Worm (Caenorhabditis elegans) whole organism, late embryonic: ENCODE results near the gene cest-16.

Experiments used
- Y22D7AL.16 ChIP-seq: sonication (generic microtip); optimal IDR thresholded peaks from 2 replicates; lab custom pipeline; 2016; ENCODE audit warnings: missing genetic modification characterization, missing compliant biosample characterization
- ama-1 ChIP-seq: fragments of 150-350 bp; optimal IDR thresholded peaks from 2 replicates; lab custom pipeline; 2014
- ceh-18 ChIP-seq: sonication (generic microtip); optimal IDR thresholded peaks from 2 replicates; lab custom pipeline; 2016; ENCODE audit warnings: missing genetic modification characterization, missing compliant biosample characterization
- ceh-19 ChIP-seq: fragments of 200-800 bp; sonication (Bioruptor generic); optimal IDR thresholded peaks from 2 replicates; lab custom pipeline; 2018; ENCODE audit warnings: mild to moderate bottlenecking, missing genetic modification characterization, missing compliant biosample characterization
- ceh-2 ChIP-seq: sonication (generic microtip); optimal IDR thresholded peaks from 2 replicates; lab custom pipeline; 2016; ENCODE audit warnings: missing genotype, missing genetic modification characterization, missing compliant biosample characterization
- ceh-22 ChIP-seq: sonication (generic microtip); optimal IDR thresholded peaks from 2 replicates; lab custom pipeline; 2017; ENCODE audit warnings: missing biosample characterization, missing genetic modification characterization
- ceh-30 ChIP-seq: fragments of 150-350 bp; optimal IDR thresholded peaks from 2 replicates; lab custom pipeline; 2014; ENCODE audit warnings: missing biosample characterization, missing genetic modification characterization
- ceh-48 ChIP-seq: sonication (generic microtip); optimal IDR thresholded peaks from 2 replicates; lab custom pipeline; 2016; ENCODE audit warnings: missing genetic modification characterization, inconsistent platforms, missing compliant biosample characterization
- ceh-6 ChIP-seq: fragments of 200-800 bp; sonication (Bioruptor generic); optimal IDR thresholded peaks from 2 replicates; lab custom pipeline; 2018; ENCODE audit warnings: mild to moderate bottlenecking, missing genetic modification characterization, missing compliant biosample characterization
- dmd-4 ChIP-seq: sonication (generic microtip); optimal IDR thresholded peaks from 2 replicates; lab custom pipeline; 2016; ENCODE audit warnings: borderline replicate concordance, missing genetic modification characterization, missing compliant biosample characterization
- dve-1 ChIP-seq: sonication (generic microtip); optimal IDR thresholded peaks from 2 replicates; lab custom pipeline; 2017; ENCODE audit warnings: antibody characterized with exemption, mild to moderate bottlenecking, missing genetic modification characterization, missing compliant biosample characterization
- ets-4 ChIP-seq: sonication (generic microtip); optimal IDR thresholded peaks from 2 replicates; lab custom pipeline; 2016; ENCODE audit warnings: missing genetic modification characterization, missing compliant biosample characterization
- eyg-1 ChIP-seq: sonication (generic microtip); optimal IDR thresholded peaks from 2 replicates; lab custom pipeline; 2016; ENCODE audit warnings: missing genotype, missing genetic modification characterization, missing compliant biosample characterization
- fax-1 ChIP-seq: sonication (generic microtip); optimal IDR thresholded peaks from 2 replicates; lab custom pipeline; 2016; ENCODE audit warnings: missing genotype, missing genetic modification characterization, missing compliant biosample characterization
- gmeb-2 ChIP-seq: sonication (generic microtip); optimal IDR thresholded peaks from 2 replicates; lab custom pipeline; 2016; ENCODE audit warnings: missing genetic modification characterization, inconsistent platforms, missing compliant biosample characterization
- hlh-13 ChIP-seq: fragments of 200-800 bp; sonication (Bioruptor generic); optimal IDR thresholded peaks from 2 replicates; lab custom pipeline; 2018; ENCODE audit warnings: mild to moderate bottlenecking, missing genetic modification characterization, missing compliant biosample characterization
- hlh-15 ChIP-seq: sonication (generic microtip); optimal IDR thresholded peaks from 2 replicates; lab custom pipeline; 2016; ENCODE audit warnings: missing genetic modification characterization, missing compliant biosample characterization
- hlh-8 ChIP-seq: sonication (generic microtip); optimal IDR thresholded peaks from 2 replicates; lab custom pipeline; 2016; ENCODE audit warnings: missing genotype, missing genetic modification characterization, missing compliant biosample characterization
- nfya-1 ChIP-seq: sonication (generic microtip); optimal IDR thresholded peaks from 2 replicates; lab custom pipeline; 2017; ENCODE audit warnings: missing genetic modification characterization, mild to moderate bottlenecking, missing compliant biosample characterization, antibody characterized with exemption, moderate library complexity
- nhr-11 ChIP-seq: fragments of 150-350 bp; optimal IDR thresholded peaks from 2 replicates; lab custom pipeline; 2014; ENCODE audit warnings: missing biosample characterization, missing genetic modification characterization
- npax-4 ChIP-seq: sonication (generic microtip); optimal IDR thresholded peaks from 2 replicates; lab custom pipeline; 2016; ENCODE audit warnings: missing genetic modification characterization, missing compliant biosample characterization
- odd-2 ChIP-seq: sonication (generic microtip); optimal IDR thresholded peaks from 2 replicates; lab custom pipeline; 2017; ENCODE audit warnings: antibody characterized with exemption, mild to moderate bottlenecking, missing genetic modification characterization, missing compliant biosample characterization
- pat-9 ChIP-seq: fragments of 200-800 bp; sonication (Bioruptor generic); optimal IDR thresholded peaks from 2 replicates; lab custom pipeline; 2018; ENCODE audit warnings: mild to moderate bottlenecking, missing genetic modification characterization, moderate library complexity, missing compliant biosample characterization
- pax-1 ChIP-seq: fragments of 150-350 bp; optimal IDR thresholded peaks from 2 replicates; lab custom pipeline; 2014; ENCODE audit warnings: missing biosample characterization, missing genetic modification characterization
- pha-4 ChIP-seq: fragments of 150-350 bp; optimal IDR thresholded peaks from 2 replicates; lab custom pipeline; 2018; ENCODE audit warnings: missing biosample characterization, missing genetic modification reagents, missing genetic modification characterization
- pqm-1 ChIP-seq: sonication (generic microtip); optimal IDR thresholded peaks from 2 replicates; lab custom pipeline; 2016; ENCODE audit warnings: missing genetic modification characterization, missing compliant biosample characterization
- ref-2 ChIP-seq: sonication (generic microtip); optimal IDR thresholded peaks from 2 replicates; lab custom pipeline; 2016; ENCODE audit warnings: missing genetic modification characterization, missing compliant biosample characterization
- rnt-1 ChIP-seq: sonication (generic microtip); optimal IDR thresholded peaks from 2 replicates; lab custom pipeline; 2016; ENCODE audit warnings: missing genetic modification characterization, missing compliant biosample characterization
- sdc-2 ChIP-seq: sonication (generic microtip); optimal IDR thresholded peaks from 2 replicates; lab custom pipeline; 2016; ENCODE audit warnings: missing genotype, missing genetic modification characterization, missing compliant biosample characterization
- tbx-2 ChIP-seq: sonication (generic microtip); optimal IDR thresholded peaks from 2 replicates; lab custom pipeline; 2016; ENCODE audit warnings: missing genetic modification characterization, missing compliant biosample characterization
- tbx-7 ChIP-seq: sonication (generic microtip); optimal IDR thresholded peaks from 2 replicates; lab custom pipeline; 2016; ENCODE audit warnings: missing genotype, missing genetic modification characterization, missing compliant biosample characterization
- unc-3 ChIP-seq, 2 experiments: fragments of 200-800 bp in 1 of 2; sonication (Bioruptor generic) in 1 of 2; sonication (generic microtip) in 1 of 2; conservative IDR thresholded peaks in 1 of 2; optimal IDR thresholded peaks in 1 of 2; 2 replicates each; pipeline versions ENCODE4 v1.3.6 to Lab custom; 2016 to 2022; ENCODE audit warnings: missing compliant biosample characterization in 2 of 2, missing genetic modification characterization in 2 of 2, missing genetic modification reagents in 1 of 2
- ztf-16 ChIP-seq: sonication (generic microtip); optimal IDR thresholded peaks from 2 replicates; lab custom pipeline; 2017; ENCODE audit warnings: missing genetic modification characterization, missing compliant biosample characterization

Gene cest-16

DNA sequence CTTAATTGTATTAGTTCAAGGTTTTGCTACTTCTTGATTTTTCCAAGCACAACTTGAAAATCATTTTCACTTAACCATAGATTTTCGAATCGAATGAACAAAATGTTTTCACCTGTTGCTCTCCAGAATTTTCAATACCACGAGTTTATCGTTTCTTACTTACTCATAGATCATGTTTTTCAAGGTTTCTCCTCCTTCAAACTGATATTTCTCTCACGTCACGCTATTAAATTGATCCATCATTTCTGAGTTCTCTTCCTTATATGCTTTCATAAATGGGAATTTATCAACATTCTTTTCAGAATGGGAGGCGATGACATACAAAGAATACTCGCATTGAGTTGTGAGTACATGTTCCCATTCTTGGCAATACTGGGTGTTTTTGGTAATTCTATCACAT lies 11.6 kb downstream of the cest-16 start, which contains the start of gene npr-38:
npr-38 (plus strand) TSS at position 301 of the 400 bp plus-strand sequence.
- TF ChIP-seq eyg-1 (tag; lab: Kevin White, UChicago) (no peak), nfya-1 (tag; lab: Kevin White, UChicago) (no peak), ceh-30 (tag; lab: Kevin White, UChicago) (no peak), gmeb-2 (tag; lab: Kevin White, UChicago) (no peak), fax-1 (tag; lab: Kevin White, UChicago) (no peak), ceh-2 (tag; lab: Kevin White, UChicago) (no peak), npax-4 (tag; lab: Kevin White, UChicago) (no peak), pha-4 (tag; lab: Kevin White, UChicago) (no peak), sdc-2 (tag; lab: Kevin White, UChicago) (no peak), pat-9 (no peak), hlh-8 (tag; lab: Kevin White, UChicago) (no peak), ceh-18 (tag; lab: Kevin White, UChicago) (no peak), ceh-6 (GFP tag; lab: Kevin White, UChicago) (no peak), Y22D7AL.16 (tag; lab: Kevin White, UChicago) (no peak)

DNA sequence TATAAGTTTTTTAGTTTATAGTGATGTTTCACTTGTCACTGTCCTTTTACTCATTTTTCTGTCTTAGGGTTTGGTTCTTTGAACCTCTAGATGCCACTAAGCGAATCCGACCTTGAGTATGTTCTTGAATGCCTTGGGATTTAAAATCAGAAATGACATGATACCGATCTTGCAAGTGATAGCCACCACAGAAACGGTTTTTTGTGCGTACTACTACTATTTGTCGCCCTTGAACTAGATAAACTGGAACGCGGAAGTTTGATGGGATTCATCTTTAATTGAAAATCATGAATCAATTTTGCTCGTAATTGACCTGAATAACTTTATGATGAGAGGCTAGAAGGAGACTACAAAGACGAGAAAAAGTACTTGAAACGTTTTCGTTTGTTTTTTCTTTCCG lies 19.1 kb downstream of the cest-16 start:
- TF ChIP-seq pha-4 (tag; lab: Kevin White, UChicago) (no peak), rnt-1 (tag; lab: Kevin White, UChicago) (no peak), hlh-15 (tag; lab: Kevin White, UChicago) (no peak), dmd-4 (tag; lab: Kevin White, UChicago) (no peak), gmeb-2 (tag; lab: Kevin White, UChicago) (no peak), ceh-6 (GFP tag; lab: Kevin White, UChicago) (no peak), ceh-22 (tag; lab: Kevin White, UChicago) (no peak), ref-2 (tag; lab: Kevin White, UChicago) (no peak), pqm-1 (tag; lab: Kevin White, UChicago) (no peak), odd-2 (tag; lab: Kevin White, UChicago) (no peak), Y22D7AL.16 (tag; lab: Kevin White, UChicago) (no peak)

DNA sequence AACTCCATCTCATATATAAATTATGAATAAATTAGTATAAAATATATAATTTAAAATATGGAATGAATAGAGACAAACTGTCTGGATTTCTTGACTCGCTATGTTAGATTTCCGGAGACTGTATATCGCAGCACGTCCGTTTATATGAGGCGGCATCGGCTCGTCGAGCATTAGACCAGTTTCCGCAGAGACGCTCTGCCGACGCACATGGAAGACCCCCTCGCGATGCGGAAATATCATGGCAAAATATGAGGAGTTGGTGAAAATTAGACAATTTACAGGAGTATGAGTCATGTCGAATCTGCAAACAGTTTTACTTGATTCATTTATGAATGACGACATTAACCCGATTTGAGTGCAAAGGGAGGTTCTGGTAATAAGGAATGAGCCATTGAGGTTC lies 19.8 kb downstream of the cest-16 start, which contains the start of gene chtb-3:
chtb-3 (minus strand) TSS at position 101 of the 400 bp plus-strand sequence.
- TF ChIP-seq pat-9 (no peak), pax-1 (tag; lab: Kevin White, UChicago) (no peak), tbx-2 (tag; lab: Kevin White, UChicago) (no peak), rnt-1 (tag; lab: Kevin White, UChicago) (no peak), pha-4 (tag; lab: Kevin White, UChicago) (no peak), dve-1 (tag; lab: Kevin White, UChicago) (no peak), nhr-11 (no peak), ceh-30 (tag; lab: Kevin White, UChicago) (no peak), tbx-7 (tag; lab: Kevin White, UChicago) (no peak)

DNA sequence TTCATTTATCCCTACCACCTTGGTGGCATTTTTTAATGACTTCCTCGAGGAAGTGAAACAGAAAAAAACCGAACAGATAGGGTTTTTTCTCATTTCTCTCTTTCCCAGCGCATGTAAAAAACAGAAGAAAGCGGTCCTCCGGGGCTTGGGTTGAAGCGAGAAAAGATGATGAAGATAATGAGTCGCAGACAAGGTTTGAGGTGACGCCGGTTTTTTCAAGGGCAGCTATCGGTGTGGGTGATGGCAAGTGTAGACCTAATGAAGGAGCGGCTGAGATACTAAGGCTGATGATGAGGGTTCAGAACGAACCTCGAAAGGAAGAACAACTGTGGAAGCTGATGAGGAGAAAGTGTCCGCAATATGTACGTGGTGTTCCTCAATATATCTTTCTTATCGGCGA lies 21.1 kb downstream of the cest-16 start:
- TF ChIP-seq unc-3 (GFP tag; conservative IDR thresholded peaks at IDR 0.05; lab: Robert Waterston, UW) (no peak), unc-3 (tag; optimal IDR thresholded peaks at IDR 0.05; lab: Kevin White, UChicago) (no peak), pqm-1 (tag; lab: Kevin White, UChicago) (no peak), hlh-13 (GFP tag; lab: Kevin White, UChicago) (no peak), ceh-19 (GFP tag; lab: Kevin White, UChicago) (no peak), tbx-2 (tag; lab: Kevin White, UChicago) (no peak), ama-1 (lab: Kevin White, UChicago) (no peak), ets-4 (tag; lab: Kevin White, UChicago) (no peak), ceh-48 (tag; lab: Kevin White, UChicago) (no peak), ztf-16 (tag; lab: Kevin White, UChicago) (no peak), Y22D7AL.16 (tag; lab: Kevin White, UChicago) (no peak), ceh-18 (tag; lab: Kevin White, UChicago) (no peak)
